Fruit fly (Drosophila melanogaster) whole organism, pupa: ENCODE measurements around the gene slp1.

Experiments
- CG10348 ChIP-seq: fragments of 200-800 bp; sonication (Bioruptor generic); IDR thresholded peaks from 2 replicates; pipeline ENCODE4 v1.3.6; 2022; ENCODE audit warnings: missing biosample characterization, missing genetic modification characterization
- CG12605 ChIP-seq: fragments of 200-800 bp; sonication (Bioruptor generic); IDR thresholded peaks from 2 replicates; pipeline ENCODE4 v1.3.6; 2022; ENCODE audit warnings: missing biosample characterization, missing genetic modification characterization
- CG13204 ChIP-seq: fragments of 200-800 bp; sonication (Bioruptor generic); optimal IDR thresholded peaks from 2 replicates; lab custom pipeline; 2018; ENCODE audit warnings: missing biosample characterization, mild to moderate bottlenecking, missing genetic modification characterization, moderate library complexity
- CG14655 ChIP-seq: fragments of 200-800 bp; sonication (Bioruptor generic); optimal IDR thresholded peaks from 3 replicates; lab custom pipeline; 2017; ENCODE audit warnings: mild to moderate bottlenecking, missing biosample characterization, missing genetic modification reagents, missing genetic modification characterization
- CG15710 ChIP-seq: fragments of 200-800 bp; sonication (Bioruptor generic); optimal IDR thresholded peaks from 2 replicates; lab custom pipeline; 2018; ENCODE audit warnings: missing biosample characterization, mild to moderate bottlenecking, missing genetic modification characterization, moderate library complexity
- CG17806 ChIP-seq: fragments of 200-800 bp; sonication (Bioruptor generic); optimal IDR thresholded peaks from 2 replicates; lab custom pipeline; 2018; ENCODE audit warnings: missing biosample characterization, mild to moderate bottlenecking, missing genetic modification characterization, moderate library complexity
- CG32121 ChIP-seq: fragments of 200-800 bp; sonication (Bioruptor generic); IDR thresholded peaks from 2 replicates; pipeline ENCODE4 v1.3.6; 2022; ENCODE audit warnings: missing biosample characterization, missing genetic modification characterization
- CG34367 ChIP-seq: fragments of 200-800 bp; sonication (Bioruptor generic); optimal IDR thresholded peaks from 2 replicates; lab custom pipeline; 2018; ENCODE audit warnings: missing biosample characterization, mild to moderate bottlenecking, missing genetic modification characterization
- CG4496 ChIP-seq: fragments of 200-800 bp; sonication (Bioruptor generic); IDR thresholded peaks from 3 replicates; pipeline ENCODE4 v1.3.6; 2022; ENCODE audit warnings: missing biosample characterization, missing genetic modification characterization
- CG8159 ChIP-seq: fragments of 200-800 bp; sonication (Bioruptor generic); optimal IDR thresholded peaks from 3 replicates; lab custom pipeline; 2018; ENCODE audit warnings: missing biosample characterization, mild to moderate bottlenecking, missing genetic modification characterization, moderate library complexity
- CG8301 ChIP-seq: fragments of 200-800 bp; sonication (Bioruptor generic); optimal IDR thresholded peaks from 2 replicates; lab custom pipeline; 2018; ENCODE audit warnings: missing biosample characterization, mild to moderate bottlenecking, missing genetic modification characterization
- CG9948 ChIP-seq: fragments of 200-800 bp; sonication (Bioruptor generic); optimal IDR thresholded peaks from 2 replicates; lab custom pipeline; 2018; ENCODE audit warnings: missing biosample characterization, mild to moderate bottlenecking, missing genetic modification characterization, moderate library complexity
- D1 ChIP-seq: fragments of 200-800 bp; sonication (Bioruptor generic); optimal IDR thresholded peaks from 2 replicates; lab custom pipeline; 2018; ENCODE audit warnings: missing biosample characterization, mild to moderate bottlenecking, missing genetic modification characterization, moderate library complexity
- EcR ChIP-seq: fragments of 200-800 bp; sonication (Bioruptor generic); optimal IDR thresholded peaks from 3 replicates; lab custom pipeline; 2019; ENCODE audit warnings: missing biosample characterization, missing genetic modification characterization, mild to moderate bottlenecking, moderate library complexity, missing genetic modification reagents
- Ets98B ChIP-seq: fragments of 200-800 bp; sonication (Bioruptor generic); IDR thresholded peaks from 2 replicates; pipeline ENCODE4 v1.3.6; 2022; ENCODE audit warnings: missing biosample characterization, missing genetic modification characterization
- Pif1A ChIP-seq: fragments of 200-800 bp; sonication (Bioruptor generic); optimal IDR thresholded peaks from 3 replicates; lab custom pipeline; 2016; ENCODE audit warnings: missing biosample characterization, missing genetic modification characterization
- Pif1B ChIP-seq: fragments of 200-800 bp; sonication (Bioruptor generic); optimal IDR thresholded peaks from 3 replicates; lab custom pipeline; 2016; ENCODE audit warnings: missing biosample characterization, missing genetic modification characterization
- Snoo ChIP-seq: fragments of 200-800 bp; sonication (Bioruptor generic); optimal IDR thresholded peaks from 3 replicates; lab custom pipeline; 2017; ENCODE audit warnings: missing biosample characterization, mild to moderate bottlenecking, missing genetic modification characterization, inconsistent platforms
- fd96Ca ChIP-seq: fragments of 200-800 bp; sonication (Bioruptor generic); IDR thresholded peaks from 3 replicates; pipeline ENCODE4 v1.3.6; 2022; ENCODE audit warnings: missing biosample characterization, missing genetic modification characterization
- gl ChIP-seq: fragments of 200-800 bp; sonication (Bioruptor generic); optimal IDR thresholded peaks from 2 replicates; lab custom pipeline; 2018; ENCODE audit warnings: missing biosample characterization, mild to moderate bottlenecking, missing genetic modification characterization
- rn ChIP-seq: fragments of 200-800 bp; sonication (Bioruptor generic); IDR thresholded peaks from 2 replicates; pipeline ENCODE4 v1.3.6; 2022; ENCODE audit warnings: missing biosample characterization, missing genetic modification characterization

slp1 gene

dm6 chr2L:3791629-3792028 lies 33.8 kb upstream of the slp1 start:
- no peak for TF ChIP-seq Pif1A (GFP tag; lab: Kevin White, UChicago)
- TF ChIP-seq CG14655, result no peak
- TF ChIP-seq Snoo (tag; lab: Kevin White, UChicago), result no peak
- no peak for TF ChIP-seq rn (GFP tag; lab: Robert Waterston, UW)
- no peak for TF ChIP-seq D1
- TF ChIP-seq CG12605 (GFP tag; lab: Robert Waterston, UW), result no peak
- TF ChIP-seq fd96Ca (GFP tag; lab: Robert Waterston, UW), result no peak
- TF ChIP-seq CG17806, result no peak

dm6 chr2L:3802818-3803456 lies 22.5 kb upstream of the slp1 start:
- TF ChIP-seq Pif1B (GFP tag; lab: Kevin White, UChicago) (peak; percentile 33), CG13204 (GFP tag; lab: Kevin White, UChicago) (no peak), fd96Ca (GFP tag; lab: Robert Waterston, UW) (0 out of 3 replicates have a peak, but pooled peaks have one; percentile 21), CG8301 (peak; percentile 49), EcR (GFP tag; lab: Kevin White, UChicago) (no peak), CG32121 (GFP tag; lab: Robert Waterston, UW) (peak; percentile 73), CG34367 (tag; lab: Kevin White, UChicago) (peak; percentile 66), D1 (peak; percentile 7), Pif1A (GFP tag; lab: Kevin White, UChicago) (peak; percentile 42), CG10348 (GFP tag; lab: Robert Waterston, UW) (no peak), CG8159 (tag; lab: Kevin White, UChicago) (peak; percentile 78), CG9948 (peak; percentile 76), CG12605 (GFP tag; lab: Robert Waterston, UW) (peak; percentile 92), rn (GFP tag; lab: Robert Waterston, UW) (no peak; the same call in 1 of the 2 replicates), gl (tag; lab: Kevin White, UChicago) (peak; percentile 51), CG14655 (peak; percentile 79), Snoo (tag; lab: Kevin White, UChicago) (peak; percentile 74), CG15710 (peak; percentile 81), CG17806 (peak; percentile 76), CG4496 (GFP tag; lab: Robert Waterston, UW) (peak; percentile 88), Ets98B (GFP tag; lab: Robert Waterston, UW) (peak; percentile 76)

- TF ChIP-seq rn (GFP tag; lab: Robert Waterston, UW), result no peak
- no peak for TF ChIP-seq CG10348 (GFP tag; lab: Robert Waterston, UW)
- TF ChIP-seq CG4496 (GFP tag; lab: Robert Waterston, UW), result peak; percentile 54; the same call in 2 of the 3 replicates
- peak; percentile 14 for TF ChIP-seq CG14655
- peak; percentile 55; the same call in 2 of the 3 replicates for TF ChIP-seq fd96Ca (GFP tag; lab: Robert Waterston, UW)
- TF ChIP-seq gl (tag; lab: Kevin White, UChicago), result peak; percentile 25
- TF ChIP-seq EcR (GFP tag; lab: Kevin White, UChicago), result no peak
- TF ChIP-seq CG12605 (GFP tag; lab: Robert Waterston, UW), result no peak
- TF ChIP-seq CG15710, result peak; percentile 12
- no peak for TF ChIP-seq CG34367 (tag; lab: Kevin White, UChicago)
- no peak for TF ChIP-seq CG9948
- peak; percentile 52; the same call in 1 of the 2 replicates for TF ChIP-seq Ets98B (GFP tag; lab: Robert Waterston, UW)
- peak; percentile 9; the same call in 1 of the 2 replicates for TF ChIP-seq CG32121 (GFP tag; lab: Robert Waterston, UW)
- peak; percentile 55 for TF ChIP-seq Snoo (tag; lab: Kevin White, UChicago)
- peak; percentile 2 for TF ChIP-seq CG13204 (GFP tag; lab: Kevin White, UChicago)
- no peak for TF ChIP-seq CG8301
- no peak for TF ChIP-seq CG17806
- no peak for TF ChIP-seq D1
- no peak for TF ChIP-seq Pif1A (GFP tag; lab: Kevin White, UChicago)
- peak; percentile 19 for TF ChIP-seq CG8159 (tag; lab: Kevin White, UChicago)
- no peak for TF ChIP-seq Pif1B (GFP tag; lab: Kevin White, UChicago)
Observed at dm6 chr2L:3803466-3804143, 21.9 kb upstream of the slp1 start, which contains the start of gene Reph. Gene Reph (plus strand): TSS chr2L:3803545.

dm6 chr2L:3804641-3805273 lies 20.7 kb upstream of the slp1 start:
- TF ChIP-seq CG10348 (GFP tag; lab: Robert Waterston, UW), result peak; percentile 97
- peak; percentile 99 for TF ChIP-seq CG12605 (GFP tag; lab: Robert Waterston, UW)
- peak; percentile 99 for TF ChIP-seq Ets98B (GFP tag; lab: Robert Waterston, UW)
- TF ChIP-seq CG17806, result peak; percentile 100
- peak; percentile 99 for TF ChIP-seq CG8159 (tag; lab: Kevin White, UChicago)
- TF ChIP-seq CG9948, result peak; percentile 100
- peak; percentile 100 for TF ChIP-seq CG8301
- TF ChIP-seq rn (GFP tag; lab: Robert Waterston, UW), result peak; percentile 98
- TF ChIP-seq CG32121 (GFP tag; lab: Robert Waterston, UW), result peak; percentile 100
- peak; percentile 81 for TF ChIP-seq EcR (GFP tag; lab: Kevin White, UChicago)
- peak; percentile 100 for TF ChIP-seq Pif1A (GFP tag; lab: Kevin White, UChicago)
- TF ChIP-seq CG13204 (GFP tag; lab: Kevin White, UChicago), result peak; percentile 96
- TF ChIP-seq fd96Ca (GFP tag; lab: Robert Waterston, UW), result peak; percentile 100
- peak; percentile 99 for TF ChIP-seq gl (tag; lab: Kevin White, UChicago)
- peak; percentile 100 for TF ChIP-seq CG14655
- TF ChIP-seq Snoo (tag; lab: Kevin White, UChicago), result peak; percentile 89
- TF ChIP-seq CG34367 (tag; lab: Kevin White, UChicago), result peak; percentile 100
- peak; percentile 99 for TF ChIP-seq Pif1B (GFP tag; lab: Kevin White, UChicago)
- TF ChIP-seq CG4496 (GFP tag; lab: Robert Waterston, UW), result peak; percentile 100
- peak; percentile 99 for TF ChIP-seq D1
- TF ChIP-seq CG15710, result peak; percentile 98
